Worm (Caenorhabditis elegans): ENCODE data around the gene cpf-1.

The cpf-1 gene

ce11 chrII:8599214-8599613 is 3.0 kb downstream of the cpf-1 start, which contains the start of gene F28C6.5:
F28C6.5 (plus strand) TSS chrII:8599514.
- TF ChIP-seq M03D4.4 (tag; optimal IDR thresholded peaks at IDR 0.05) (no peak), nhr-12 (tag; optimal IDR thresholded peaks at IDR 0.05) (no peak), sem-2 (GFP tag; optimal IDR thresholded peaks at IDR 0.05) (no peak), drap-1 (GFP tag; optimal IDR thresholded peaks at IDR 0.05) (no peak)

ce11 chrII:8593840-8594625 is 8.2 kb downstream of the cpf-1 start, which contains the start of gene aptf-3:
aptf-3 (plus strand) TSS chrII:8594190.
- TF ChIP-seq blmp-1 (tag; optimal IDR thresholded peaks at IDR 0.05) (no peak), mls-2 (tag; optimal IDR thresholded peaks at IDR 0.05) (no peak)

DNA sequence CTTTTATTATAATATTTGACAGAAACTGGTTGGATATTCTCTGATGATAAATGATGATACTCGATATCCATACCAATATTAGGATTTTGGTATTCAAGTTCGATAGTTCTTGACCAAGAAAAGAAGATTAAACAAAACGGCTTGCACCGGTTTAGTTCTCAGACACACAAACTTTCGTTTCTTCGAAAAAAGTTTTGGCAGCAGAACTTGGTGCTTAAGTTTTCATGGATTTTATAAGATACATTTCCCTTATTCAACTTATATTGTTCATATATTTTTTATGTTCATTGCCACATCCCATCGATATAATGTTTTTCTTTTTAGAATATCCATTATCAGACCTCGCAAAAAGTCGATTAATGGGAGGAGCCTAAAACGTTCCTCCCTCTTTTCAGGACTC is 11.6 kb downstream of the cpf-1 start, which contains the start of gene aptf-4:
aptf-4 (plus strand) TSS at position 301 of the 400 bp plus-strand sequence.
- TF ChIP-seq blmp-1 (tag; optimal IDR thresholded peaks at IDR 0.05) (no peak), nhr-28 (tag; optimal IDR thresholded peaks at IDR 0.05) (no peak), cnd-1 (tag; optimal IDR thresholded peaks at IDR 0.05) (no peak), mab-5 (tag; optimal IDR thresholded peaks at IDR 0.05) (no peak), sem-2 (GFP tag; optimal IDR thresholded peaks at IDR 0.05) (no peak), lsy-2 (tag; optimal IDR thresholded peaks at IDR 0.05) (no peak), ham-2 (GFP tag; optimal IDR thresholded peaks at IDR 0.05) (no peak), ceh-39 (tag; optimal IDR thresholded peaks at IDR 0.05) (no peak)

DNA sequence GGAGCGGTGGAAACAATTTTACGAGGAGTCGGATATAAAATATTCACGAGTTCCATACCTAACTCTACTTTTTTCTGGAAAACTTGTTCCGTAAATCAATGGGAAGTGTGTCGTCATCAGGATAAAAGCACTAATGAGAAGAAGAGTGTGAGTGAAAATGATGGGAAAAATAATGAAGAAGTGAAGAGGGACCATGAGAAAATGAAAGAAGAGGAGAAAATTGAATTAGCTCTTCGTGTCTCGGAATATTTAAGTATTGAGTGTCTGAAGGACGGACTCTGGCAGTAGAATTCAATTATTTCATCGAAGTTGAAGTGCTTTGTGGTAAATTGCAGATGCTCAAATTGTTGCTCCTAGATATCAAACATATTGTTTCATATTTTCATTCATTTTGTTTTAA is 13.0 kb downstream of the cpf-1 start:
- no peak for TF ChIP-seq drap-1 (GFP tag; optimal IDR thresholded peaks at IDR 0.05)
- TF ChIP-seq ces-1 (GFP tag; optimal IDR thresholded peaks at IDR 0.05): peak; percentile 100

DNA sequence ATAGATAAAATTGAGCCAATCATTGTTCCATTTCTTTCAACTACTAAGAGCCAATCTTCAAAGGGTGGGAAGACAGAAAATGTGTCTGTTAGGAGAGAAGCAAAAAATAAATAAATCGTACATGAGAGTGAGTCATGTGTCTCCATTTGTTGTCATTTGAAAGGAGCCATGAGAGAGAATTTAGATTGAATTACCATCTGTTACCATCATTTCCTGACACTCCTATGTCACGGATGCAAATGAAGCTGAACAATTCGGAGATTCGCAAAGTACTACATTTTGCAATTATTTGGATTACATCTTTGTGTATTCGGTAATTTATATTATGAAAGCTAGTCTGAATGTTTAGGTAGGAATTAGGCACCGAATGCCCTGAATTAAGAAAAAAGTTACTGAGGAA is 13.8 kb downstream of the cpf-1 start:
- TF ChIP-seq ces-1 (GFP tag; optimal IDR thresholded peaks at IDR 0.05) (peak; percentile 93), zip-8 (tag; optimal IDR thresholded peaks at IDR 0.05) (no peak)

DNA sequence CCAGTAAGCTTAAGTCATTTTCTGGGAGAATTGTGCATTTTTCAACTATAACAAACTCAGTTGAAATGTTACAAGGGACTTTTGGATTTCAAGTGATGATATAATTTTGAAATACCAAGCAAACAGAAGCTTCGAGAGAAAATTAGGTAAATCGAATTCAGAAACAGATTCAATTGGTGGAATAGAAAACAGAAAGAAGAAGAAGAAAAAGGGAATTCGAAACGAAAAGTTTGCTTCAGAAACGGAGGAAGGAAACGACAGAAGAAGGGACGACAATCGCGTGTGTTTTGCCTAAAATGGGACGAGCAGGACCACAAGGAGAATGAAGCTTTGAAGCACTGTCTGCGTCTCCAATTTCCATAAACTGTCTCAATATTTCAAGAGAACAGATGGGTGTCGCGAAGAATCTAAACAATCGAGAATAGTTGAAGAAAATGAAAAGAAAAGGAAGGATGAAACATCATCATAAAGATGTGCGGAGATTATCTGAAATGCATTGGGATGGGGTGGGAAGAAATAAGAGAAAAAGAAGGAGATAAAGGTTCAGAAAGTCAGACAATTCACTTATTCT is 14.5 kb downstream of the cpf-1 start:
- TF ChIP-seq tbx-8 (GFP tag; optimal IDR thresholded peaks at IDR 0.05) (no peak), ces-1 (GFP tag; optimal IDR thresholded peaks at IDR 0.05) (peak; percentile 99), elt-1 (tag; optimal IDR thresholded peaks at IDR 0.05; ENCODE audit: borderline replicate concordance, insufficient read depth) (peak; percentile 43), ceh-83 (GFP tag; optimal IDR thresholded peaks at IDR 0.05) (no peak), nhr-237 (tag; optimal IDR thresholded peaks at IDR 0.05) (no peak), blmp-1 (tag; optimal IDR thresholded peaks at IDR 0.05) (no peak)

- TF ChIP-seq drap-1 (GFP tag; optimal IDR thresholded peaks at IDR 0.05): no peak
- TF ChIP-seq ceh-43 (GFP tag; optimal IDR thresholded peaks at IDR 0.05): no peak
- no peak for TF ChIP-seq mab-5 (tag; optimal IDR thresholded peaks at IDR 0.05)
- no peak for TF ChIP-seq nhr-76 (tag; optimal IDR thresholded peaks at IDR 0.05)
- no peak for TF ChIP-seq sem-2 (GFP tag; optimal IDR thresholded peaks at IDR 0.05)
- TF ChIP-seq lsy-2 (tag; optimal IDR thresholded peaks at IDR 0.05): no peak
- TF ChIP-seq unc-120 (tag; optimal IDR thresholded peaks at IDR 0.05; ENCODE audit: poor library complexity, severe bottlenecking): no peak
- TF ChIP-seq ztf-11 (tag; optimal IDR thresholded peaks at IDR 0.05): no peak
- TF ChIP-seq bed-3 (GFP tag; optimal IDR thresholded peaks at IDR 0.05): no peak
- no peak for TF ChIP-seq blmp-1 (tag; optimal IDR thresholded peaks at IDR 0.05)
- no peak for TF ChIP-seq pha-4 (tag; optimal IDR thresholded peaks at IDR 0.05)
- no peak for TF ChIP-seq lin-32 (GFP tag; optimal IDR thresholded peaks at IDR 0.05)
- TF ChIP-seq unc-39 (tag; optimal IDR thresholded peaks at IDR 0.05): no peak
Observed at ce11 chrII:8585921-8586320, 16.3 kb downstream of the cpf-1 start.
